Fruit fly (Drosophila melanogaster) whole organism, embryonic: Measurements from ENCODE around the gene CG13313.

Experiments used
- CG10431 ChIP-seq: fragments of 200-800 bp; sonication (Bioruptor generic); optimal IDR thresholded peaks from 3 replicates; lab custom pipeline; 2018; ENCODE audit warnings: missing biosample characterization, mild to moderate bottlenecking, missing genetic modification characterization
- CG10462 ChIP-seq: fragments of 200-800 bp; sonication (Bioruptor generic); optimal IDR thresholded peaks from 2 replicates; lab custom pipeline; 2016; ENCODE audit warnings: missing biosample characterization, missing genetic modification characterization
- CG10565 ChIP-seq: fragments of 200-800 bp; sonication (Bioruptor generic); optimal IDR thresholded peaks from 3 replicates; lab custom pipeline; 2016; ENCODE audit warnings: missing biosample characterization, mild to moderate bottlenecking, missing genetic modification characterization
- CG14965 ChIP-seq: fragments of 200-800 bp; sonication (Bioruptor generic); optimal IDR thresholded peaks from 2 replicates; lab custom pipeline; 2016; ENCODE audit warnings: missing biosample characterization, missing genetic modification characterization, borderline replicate concordance
- CG15073 ChIP-seq: fragments of 200-800 bp; sonication (Bioruptor generic); optimal IDR thresholded peaks from 2 replicates; lab custom pipeline; 2016; ENCODE audit warnings: missing biosample characterization, missing genetic modification characterization
- CG15269 ChIP-seq: fragments of 200-800 bp; sonication (Bioruptor generic); optimal IDR thresholded peaks from 2 replicates; lab custom pipeline; 2018; ENCODE audit warnings: missing biosample characterization, mild to moderate bottlenecking, missing genetic modification characterization, moderate library complexity
- CG1602 ChIP-seq: fragments of 200-800 bp; sonication (Bioruptor generic); optimal IDR thresholded peaks from 3 replicates; lab custom pipeline; 2016; ENCODE audit warnings: missing biosample characterization, missing genetic modification characterization
- CG1603 ChIP-seq: fragments of 200-800 bp; sonication (Bioruptor generic); optimal IDR thresholded peaks from 2 replicates; lab custom pipeline; 2019; ENCODE audit warnings: missing biosample characterization, mild to moderate bottlenecking, missing genetic modification characterization, moderate library complexity
- CG16815 ChIP-seq: fragments of 200-800 bp; sonication (Bioruptor generic); optimal IDR thresholded peaks from 3 replicates; lab custom pipeline; 2017; ENCODE audit warnings: missing biosample characterization, mild to moderate bottlenecking, missing genetic modification characterization
- CG18476 ChIP-seq: fragments of 200-800 bp; sonication (Bioruptor generic); optimal IDR thresholded peaks from 2 replicates; lab custom pipeline; 2016; ENCODE audit warnings: missing biosample characterization, mild to moderate bottlenecking, missing genetic modification characterization
- CG18599 ChIP-seq: fragments of 200-800 bp; sonication (Bioruptor generic); optimal IDR thresholded peaks from 3 replicates; lab custom pipeline; 2017; ENCODE audit warnings: missing biosample characterization, missing genetic modification characterization, mild to moderate bottlenecking, moderate library complexity, missing genetic modification reagents
- CG2202 ChIP-seq: fragments of 200-800 bp; sonication (Bioruptor generic); optimal IDR thresholded peaks from 2 replicates; lab custom pipeline; 2018; ENCODE audit warnings: missing biosample characterization, mild to moderate bottlenecking, missing genetic modification characterization
- CG2875 ChIP-seq: fragments of 200-800 bp; sonication (Bioruptor generic); optimal IDR thresholded peaks from 2 replicates; lab custom pipeline; 2017; ENCODE audit warnings: missing biosample characterization, mild to moderate bottlenecking, missing genetic modification characterization, missing genetic modification reagents
- CG30403 ChIP-seq: fragments of 200-800 bp; sonication (Bioruptor generic); optimal IDR thresholded peaks from 3 replicates; lab custom pipeline; 2016; ENCODE audit warnings: missing biosample characterization, missing genetic modification characterization
- CG31224 ChIP-seq: fragments of 200-800 bp; sonication (Bioruptor generic); IDR thresholded peaks from 2 replicates; pipeline ENCODE4 v1.3.6; 2022; ENCODE audit warnings: missing biosample characterization, missing genetic modification characterization
- CG31365 ChIP-seq: fragments of 200-800 bp; sonication (Bioruptor generic); optimal IDR thresholded peaks from 2 replicates; lab custom pipeline; 2018; ENCODE audit warnings: missing biosample characterization, mild to moderate bottlenecking, missing genetic modification characterization
- CG4707 ChIP-seq: fragments of 200-800 bp; sonication (Bioruptor generic); optimal IDR thresholded peaks from 2 replicates; lab custom pipeline; 2018; ENCODE audit warnings: missing biosample characterization, mild to moderate bottlenecking, missing genetic modification characterization, moderate library complexity
- CG6254 ChIP-seq: fragments of 200-800 bp; sonication (Bioruptor generic); optimal IDR thresholded peaks from 3 replicates; lab custom pipeline; 2017; ENCODE audit warnings: mild to moderate bottlenecking, missing biosample characterization, missing genetic modification reagents, missing genetic modification characterization
- CG6272 ChIP-seq: fragments of 200-800 bp; sonication (Bioruptor generic); IDR thresholded peaks from 2 replicates; pipeline ENCODE4 v1.3.6; 2022; ENCODE audit warnings: missing biosample characterization, missing genetic modification characterization
- CG6813 ChIP-seq: fragments of 200-800 bp; sonication (Bioruptor generic); optimal IDR thresholded peaks from 2 replicates; lab custom pipeline; 2017; ENCODE audit warnings: missing biosample characterization, missing genetic modification characterization, mild to moderate bottlenecking, moderate library complexity, missing genetic modification reagents
- CG8765 ChIP-seq: fragments of 200-800 bp; sonication (Bioruptor generic); IDR thresholded peaks from 2 replicates; pipeline ENCODE4 v1.3.6; 2022; ENCODE audit warnings: missing biosample characterization, missing genetic modification characterization
- CG8924 ChIP-seq: fragments of 200-800 bp; optimal IDR thresholded peaks from 3 replicates; lab custom pipeline; 2019; ENCODE audit warnings: missing biosample characterization, mild to moderate bottlenecking, missing genetic modification characterization, moderate library complexity
- Doc3 ChIP-seq: fragments of 200-800 bp; sonication (Bioruptor generic); IDR thresholded peaks from 3 replicates; pipeline ENCODE4 v1.3.6; 2022; ENCODE audit warnings: missing biosample characterization, missing genetic modification characterization; ENCODE audit not compliant: partially characterized antibody
- ERR ChIP-seq: fragments of 200-800 bp; sonication (Bioruptor generic); optimal IDR thresholded peaks from 2 replicates; lab custom pipeline; 2016; ENCODE audit warnings: missing biosample characterization, missing genetic modification characterization
- Mes4 ChIP-seq: fragments of 200-800 bp; sonication (Bioruptor generic); optimal IDR thresholded peaks from 2 replicates; lab custom pipeline; 2016; ENCODE audit warnings: missing biosample characterization, missing genetic modification characterization
- Neu2 ChIP-seq: fragments of 200-800 bp; sonication (Bioruptor generic); optimal IDR thresholded peaks from 3 replicates; lab custom pipeline; 2016; ENCODE audit warnings: missing biosample characterization, missing genetic modification characterization, borderline replicate concordance
- Poxn ChIP-seq: fragments of 200-800 bp; sonication (Bioruptor generic); IDR thresholded peaks from 2 replicates; pipeline ENCODE4 v1.3.6; 2022; ENCODE audit warnings: missing biosample characterization, missing genetic modification characterization
- Ravus ChIP-seq: fragments of 200-800 bp; sonication (Bioruptor generic); IDR thresholded peaks from 2 replicates; pipeline ENCODE4 v1.3.6; 2022; ENCODE audit warnings: missing biosample characterization, missing genetic modification characterization
- Sry-β ChIP-seq: fragments of 200-800 bp; sonication (Bioruptor generic); optimal IDR thresholded peaks from 2 replicates; lab custom pipeline; 2018; ENCODE audit warnings: missing biosample characterization, mild to moderate bottlenecking, missing genetic modification characterization, moderate library complexity
- az2 ChIP-seq: fragments of 200-800 bp; sonication (Bioruptor generic); optimal IDR thresholded peaks from 3 replicates; lab custom pipeline; 2016; ENCODE audit warnings: missing biosample characterization, missing genetic modification characterization
- crp ChIP-seq, 2 experiments: fragments of 200-800 bp; sonication (Bioruptor generic); optimal IDR thresholded peaks; 2 replicates in 1 of 2; 3 replicates in 1 of 2; lab custom pipeline; 2017; ENCODE audit warnings: missing biosample characterization in 2 of 2, missing genetic modification characterization in 2 of 2, mild to moderate bottlenecking in 1 of 2, moderate library complexity in 1 of 2
- disco-r ChIP-seq: fragments of 200-800 bp; sonication (Bioruptor generic); optimal IDR thresholded peaks from 2 replicates; lab custom pipeline; 2016; ENCODE audit warnings: missing biosample characterization, missing genetic modification characterization
- ems ChIP-seq: fragments of 200-800 bp; sonication (Bioruptor generic); optimal IDR thresholded peaks from 3 replicates; lab custom pipeline; 2016; ENCODE audit warnings: missing biosample characterization, missing genetic modification characterization
- fd3F ChIP-seq: fragments of 200-800 bp; sonication (Bioruptor generic); optimal IDR thresholded peaks from 2 replicates; lab custom pipeline; 2018; ENCODE audit warnings: missing biosample characterization, mild to moderate bottlenecking, missing genetic modification characterization, moderate library complexity
- gcm ChIP-seq: fragments of 200-800 bp; sonication (Bioruptor generic); optimal IDR thresholded peaks from 2 replicates; lab custom pipeline; 2019; ENCODE audit warnings: missing biosample characterization, mild to moderate bottlenecking, missing genetic modification characterization, moderate library complexity
- her ChIP-seq: fragments of 200-800 bp; sonication (Bioruptor generic); optimal IDR thresholded peaks from 2 replicates; lab custom pipeline; 2016; ENCODE audit warnings: missing biosample characterization, missing genetic modification characterization
- jigr1 ChIP-seq: fragments of 200-800 bp; sonication (Bioruptor generic); IDR thresholded peaks from 3 replicates; pipeline ENCODE4 v1.3.6; 2022; ENCODE audit warnings: missing biosample characterization, missing genetic modification characterization
- jing ChIP-seq: fragments of 200-800 bp; sonication (Bioruptor generic); optimal IDR thresholded peaks from 2 replicates; lab custom pipeline; 2018; ENCODE audit warnings: missing biosample characterization, mild to moderate bottlenecking, missing genetic modification characterization
- mld ChIP-seq: fragments of 200-800 bp; sonication (Bioruptor generic); IDR thresholded peaks from 3 replicates; pipeline ENCODE4 v1.3.6; 2022; ENCODE audit warnings: missing biosample characterization, missing genetic modification characterization; ENCODE audit not compliant: partially characterized antibody
- phol ChIP-seq: fragments of 200-800 bp; sonication (Bioruptor generic); optimal IDR thresholded peaks from 3 replicates; lab custom pipeline; 2018; ENCODE audit warnings: missing biosample characterization, mild to moderate bottlenecking, missing genetic modification characterization, moderate library complexity
- pum ChIP-seq: fragments of 200-800 bp; sonication (Bioruptor generic); optimal IDR thresholded peaks from 2 replicates; lab custom pipeline; 2016; ENCODE audit warnings: missing biosample characterization, missing genetic modification characterization
- row ChIP-seq: fragments of 200-800 bp; sonication (Bioruptor generic); IDR thresholded peaks from 3 replicates; pipeline ENCODE4 v1.3.6; 2022; ENCODE audit warnings: missing biosample characterization, missing genetic modification characterization
- salm ChIP-seq: fragments of 200-800 bp; sonication (Bioruptor generic); optimal IDR thresholded peaks from 2 replicates; lab custom pipeline; 2018; ENCODE audit warnings: missing biosample characterization, mild to moderate bottlenecking, missing genetic modification characterization
- sisA ChIP-seq: fragments of 200-800 bp; sonication (Bioruptor generic); IDR thresholded peaks from 2 replicates; pipeline ENCODE4 v1.3.6; 2022; ENCODE audit warnings: missing biosample characterization, missing genetic modification characterization
- so ChIP-seq: fragments of 200-800 bp; sonication (Bioruptor generic); IDR thresholded peaks from 3 replicates; pipeline ENCODE4 v1.3.6; 2022; ENCODE audit warnings: missing biosample characterization, missing genetic modification characterization
- stwl ChIP-seq: fragments of 200-800 bp; sonication (Bioruptor generic); optimal IDR thresholded peaks from 3 replicates; lab custom pipeline; 2018; ENCODE audit warnings: missing biosample characterization, mild to moderate bottlenecking, missing genetic modification characterization, moderate library complexity
- trh ChIP-seq: fragments of 200-800 bp; sonication (Bioruptor generic); optimal IDR thresholded peaks from 2 replicates; lab custom pipeline; 2016; ENCODE audit warnings: missing biosample characterization, missing genetic modification characterization
- tup ChIP-seq: fragments of 200-800 bp; sonication (Bioruptor generic); optimal IDR thresholded peaks from 2 replicates; lab custom pipeline; 2016; ENCODE audit warnings: missing biosample characterization, mild to moderate bottlenecking, missing genetic modification characterization, moderate library complexity
- yki ChIP-seq: fragments of >200 bp; optimal IDR thresholded peaks from 3 replicates; lab custom pipeline; 2018
- zfh2 ChIP-seq: fragments of 200-800 bp; sonication (Bioruptor generic); optimal IDR thresholded peaks from 2 replicates; lab custom pipeline; 2016; ENCODE audit warnings: missing biosample characterization, missing genetic modification characterization

Gene CG13313

dm6 chr3L:8985848-8986320 is 27.2 kb downstream of the CG13313 start, which contains the start of gene Galk (continued):
- peak; percentile 69 for TF ChIP-seq CG15269 (tag; lab: Kevin White, UChicago)
- peak; percentile 53 for TF ChIP-seq CG4707 (GFP tag; lab: Kevin White, UChicago)
- TF ChIP-seq CG31224 (GFP tag; lab: Robert Waterston, UW): peak; percentile 52
- no peak for TF ChIP-seq crp (GFP tag; optimal IDR thresholded peaks at IDR 0.05; lab: Kevin White, UChicago)
- no peak for TF ChIP-seq phol
- TF ChIP-seq fd3F (GFP tag; lab: Kevin White, UChicago): peak; percentile 24
- peak; percentile 65 for TF ChIP-seq salm (tag; lab: Kevin White, UChicago)
- TF ChIP-seq sisA: peak; percentile 32; the same call in 1 of the 2 replicates
- no peak for TF ChIP-seq CG2875 (GFP tag; lab: Kevin White, UChicago)
- TF ChIP-seq gcm: peak; percentile 44
- peak; percentile 92 for TF ChIP-seq row
- no peak for TF ChIP-seq trh (GFP tag; lab: Kevin White, UChicago)
- peak; percentile 64 for TF ChIP-seq az2 (GFP tag; lab: Kevin White, UChicago)
- no peak for TF ChIP-seq CG2202
- no peak for TF ChIP-seq mld (GFP tag; lab: Robert Waterston, UW)
- TF ChIP-seq CG15073 (GFP tag; lab: Kevin White, UChicago): no peak
- TF ChIP-seq Sry-β (GFP tag; lab: Kevin White, UChicago): no peak
- no peak for TF ChIP-seq pum
- TF ChIP-seq tup: peak; percentile 39
- no peak for TF ChIP-seq CG10565 (GFP tag; lab: Kevin White, UChicago)
- no peak for TF ChIP-seq Poxn (GFP tag; lab: Robert Waterston, UW)
- TF ChIP-seq CG18476 (GFP tag; lab: Kevin White, UChicago): peak; percentile 8
- TF ChIP-seq CG31365: peak; percentile 26
- no peak for TF ChIP-seq jigr1 (GFP tag; lab: Robert Waterston, UW)
- peak; percentile 77 for TF ChIP-seq CG6813
- TF ChIP-seq CG10431: peak; percentile 66
- no peak for TF ChIP-seq CG8765
- TF ChIP-seq CG14965 (GFP tag; lab: Kevin White, UChicago): no peak
- peak; percentile 30 for TF ChIP-seq ems
- TF ChIP-seq CG6272 (GFP tag; lab: Robert Waterston, UW): 0 out of 2 replicates have a peak, but pooled peaks have one; percentile 21
- no peak for TF ChIP-seq stwl (tag; lab: Kevin White, UChicago)
- TF ChIP-seq CG6254 (GFP tag; lab: Kevin White, UChicago): peak; percentile 36
- TF ChIP-seq CG8924 (tag; lab: Kevin White, UChicago): peak; percentile 42
- TF ChIP-seq Ravus (GFP tag; lab: Robert Waterston, UW): peak; percentile 4; the same call in 1 of the 2 replicates
- peak; percentile 56 for TF ChIP-seq zfh2 (GFP tag; lab: Kevin White, UChicago)
- no peak for TF ChIP-seq yki (lab: Kevin White, UChicago)
- TF ChIP-seq Doc3 (GFP tag; lab: Robert Waterston, UW): no peak
- TF ChIP-seq CG10462 (GFP tag; lab: Kevin White, UChicago): no peak
- no peak for TF ChIP-seq Neu2 (GFP tag; lab: Kevin White, UChicago)
- no peak for TF ChIP-seq so (GFP tag; lab: Robert Waterston, UW)
- no peak for TF ChIP-seq jing (GFP tag; lab: Kevin White, UChicago)
- TF ChIP-seq Mes4 (GFP tag; lab: Kevin White, UChicago): no peak
- no peak for TF ChIP-seq disco-r (GFP tag; lab: Kevin White, UChicago)
- TF ChIP-seq CG18599 (GFP tag; lab: Kevin White, UChicago): peak; percentile 85
- peak; percentile 4 for TF ChIP-seq CG1602 (GFP tag; lab: Kevin White, UChicago)
- no peak for TF ChIP-seq CG1603 (tag; lab: Kevin White, UChicago)
- TF ChIP-seq CG16815: no peak
- TF ChIP-seq CG30403 (GFP tag; lab: Kevin White, UChicago): peak; percentile 22
- TF ChIP-seq ERR: peak; percentile 68
- peak; percentile 65 for TF ChIP-seq her (GFP tag; lab: Kevin White, UChicago)
